Worm (Caenorhabditis elegans): Measurements from ENCODE around the gene nspg-8.

Gene nspg-8

ce11 chrIII:1210638-1211037, 28.8 kb downstream of the nspg-8 start:
- no peak for TF ChIP-seq snpc-1.1 (tag; optimal IDR thresholded peaks at IDR 0.05; ENCODE audit: insufficient read depth)
- no peak for TF ChIP-seq F57A8.1 (GFP tag; optimal IDR thresholded peaks at IDR 0.05)
- TF ChIP-seq athp-1 (tag; optimal IDR thresholded peaks at IDR 0.05): no peak

- TF ChIP-seq ceh-58 (GFP tag; IDR thresholded peaks at IDR 0.05) (0 out of 2 replicates have a peak, but pooled peaks have one; percentile 10), snpc-1.1 (tag; optimal IDR thresholded peaks at IDR 0.05; ENCODE audit: insufficient read depth) (peak; percentile 58), hlh-12 (tag; optimal IDR thresholded peaks at IDR 0.05) (no peak), D2030.7 (GFP tag; IDR thresholded peaks at IDR 0.05) (peak; percentile 9; the same call in 1 of the 2 replicates), bed-2 (GFP tag; IDR thresholded peaks at IDR 0.05) (no peak), egrh-3 (GFP tag; IDR thresholded peaks at IDR 0.05) (peak; percentile 56; the same call in 1 of the 2 replicates), snpc-1.3 (tag; optimal IDR thresholded peaks at IDR 0.05; ENCODE audit: insufficient read depth) (no peak), lsl-1 (GFP tag; optimal IDR thresholded peaks at IDR 0.05) (peak; percentile 32), lsy-27 (tag; optimal IDR thresholded peaks at IDR 0.05; ENCODE audit: borderline replicate concordance, insufficient read depth) (no peak), cebp-1 (GFP tag; IDR thresholded peaks at IDR 0.05) (peak; percentile 58; the same call in 1 of the 2 replicates), cebp-1 (tag; optimal IDR thresholded peaks at IDR 0.05) (no peak), snpc-4 (GFP tag; optimal IDR thresholded peaks at IDR 0.05) (peak; percentile 1), snpc-4 (tag; optimal IDR thresholded peaks at IDR 0.05) (peak in 2 of 4 experiments; percentile 24 to 51), hsf-1 (GFP tag; IDR thresholded peaks at IDR 0.05) (no peak), K11D2.4 (GFP tag; IDR thresholded peaks at IDR 0.05) (no peak), hmg-1.2 (GFP tag; IDR thresholded peaks at IDR 0.05) (peak; percentile 36), zfh-2 (GFP tag; conservative IDR thresholded peaks at IDR 0.05) (peak; percentile 90), lin-40 (tag; optimal IDR thresholded peaks at IDR 0.05) (no peak)
Observed at ce11 chrIII:1214121-1214673, 32.3 kb downstream of the nspg-8 start.

- TF ChIP-seq tlf-1 (GFP tag; optimal IDR thresholded peaks at IDR 0.05): no peak
- TF ChIP-seq Y95B8A.8 (GFP tag; IDR thresholded peaks at IDR 0.05): no peak
- no peak for TF ChIP-seq ztf-18 (tag; optimal IDR thresholded peaks at IDR 0.05)
- TF ChIP-seq cebp-1 (GFP tag; IDR thresholded peaks at IDR 0.05): no peak
- TF ChIP-seq cebp-1 (tag; optimal IDR thresholded peaks at IDR 0.05): peak; percentile 74
- TF ChIP-seq ceh-79 (tag; optimal IDR thresholded peaks at IDR 0.05): no peak
- TF ChIP-seq attf-3 (GFP tag; conservative IDR thresholded peaks at IDR 0.05): no peak
- no peak for TF ChIP-seq rcor-1 (GFP tag; IDR thresholded peaks at IDR 0.05)
- TF ChIP-seq snpc-4 (GFP tag; optimal IDR thresholded peaks at IDR 0.05): no peak
- no peak for TF ChIP-seq snpc-4 (tag; optimal IDR thresholded peaks at IDR 0.05)
- no peak for TF ChIP-seq nhr-27 (tag; optimal IDR thresholded peaks at IDR 0.05)
- no peak for TF ChIP-seq rec-8 (tag; optimal IDR thresholded peaks at IDR 0.05)
- TF ChIP-seq lin-54 (GFP tag; optimal IDR thresholded peaks at IDR 0.05): peak; percentile 11
- peak; percentile 98 for TF ChIP-seq nhr-80 (tag; optimal IDR thresholded peaks at IDR 0.05)
- TF ChIP-seq nhr-90 (tag; optimal IDR thresholded peaks at IDR 0.05): peak; percentile 23
- TF ChIP-seq Y79H2A.3 (GFP tag; conservative IDR thresholded peaks at IDR 0.05): no peak
- TF ChIP-seq dox-1 (GFP tag; IDR thresholded peaks at IDR 0.05): peak; percentile 65
- peak; percentile 14 for TF ChIP-seq ets-4 (GFP tag; optimal IDR thresholded peaks at IDR 0.05)
- peak; percentile 34 for TF ChIP-seq attf-5 (GFP tag; optimal IDR thresholded peaks at IDR 0.05)
- TF ChIP-seq mcd-1 (GFP tag; IDR thresholded peaks at IDR 0.05): peak; percentile 38; the same call in 1 of the 2 replicates
- TF ChIP-seq unc-130 (GFP tag; optimal IDR thresholded peaks at IDR 0.05): no peak
- TF ChIP-seq ztf-22 (GFP tag; optimal IDR thresholded peaks at IDR 0.05): peak; percentile 39
- TF ChIP-seq nfya-2 (GFP tag; IDR thresholded peaks at IDR 0.05): no peak
- no peak for TF ChIP-seq zim-3 (tag; optimal IDR thresholded peaks at IDR 0.05)
- peak; percentile 6 for TF ChIP-seq tbp1 (GFP tag; optimal IDR thresholded peaks at IDR 0.05)
Observed at ce11 chrIII:1214680-1215079, 32.8 kb downstream of the nspg-8 start, which contains the start of gene Y119D3B.21. Gene Y119D3B.21 (plus strand): TSS chrIII:1215000.
